Fruit fly (Drosophila melanogaster) whole organism, prepupa: ENCODE data around the gene tll.

Experiments
- Blimp-1 ChIP-seq: fragments of 200-800 bp; sonication (Bioruptor generic); optimal IDR thresholded peaks from 3 replicates; lab custom pipeline; 2017; ENCODE audit warnings: missing biosample characterization, missing genetic modification characterization, mild to moderate bottlenecking, moderate library complexity, missing genetic modification reagents
- CG10631 ChIP-seq: fragments of 200-800 bp; sonication (Bioruptor generic); optimal IDR thresholded peaks from 2 replicates; lab custom pipeline; 2016; ENCODE audit warnings: missing biosample characterization, missing genetic modification characterization
- CG10669 ChIP-seq: fragments of 200-800 bp; sonication (Bioruptor generic); optimal IDR thresholded peaks from 3 replicates; lab custom pipeline; 2018; ENCODE audit warnings: missing biosample characterization, mild to moderate bottlenecking, missing genetic modification characterization, moderate library complexity
- CG11294 ChIP-seq: fragments of 200-800 bp; sonication (Bioruptor generic); IDR thresholded peaks from 2 replicates; pipeline ENCODE4 v1.3.6; 2022; ENCODE audit warnings: missing biosample characterization, missing genetic modification characterization
- CG11762 ChIP-seq: fragments of 200-800 bp; sonication (Bioruptor generic); optimal IDR thresholded peaks from 3 replicates; lab custom pipeline; 2016; ENCODE audit warnings: missing biosample characterization, missing genetic modification characterization; ENCODE audit not compliant: insufficient read depth
- CG11902 ChIP-seq: fragments of 200-800 bp; sonication (Bioruptor generic); optimal IDR thresholded peaks from 3 replicates; lab custom pipeline; 2016; ENCODE audit warnings: missing biosample characterization, missing genetic modification characterization
- CG31627 ChIP-seq: fragments of 200-800 bp; sonication (Bioruptor generic); optimal IDR thresholded peaks from 3 replicates; lab custom pipeline; 2016; ENCODE audit warnings: missing biosample characterization, missing genetic modification characterization
- CG32006 ChIP-seq: fragments of 200-800 bp; sonication (Bioruptor generic); optimal IDR thresholded peaks from 3 replicates; lab custom pipeline; 2017; ENCODE audit warnings: missing biosample characterization, mild to moderate bottlenecking, missing genetic modification characterization
- CG34406 ChIP-seq: fragments of 200-800 bp; sonication (Bioruptor generic); optimal IDR thresholded peaks from 3 replicates; lab custom pipeline; 2016; ENCODE audit warnings: missing biosample characterization, missing genetic modification characterization
- CG3919 ChIP-seq: fragments of 200-800 bp; sonication (Bioruptor generic); optimal IDR thresholded peaks from 3 replicates; lab custom pipeline; 2016; ENCODE audit warnings: missing biosample characterization, missing genetic modification characterization
- CG4318 ChIP-seq: fragments of 200-800 bp; sonication (Bioruptor generic); optimal IDR thresholded peaks from 3 replicates; lab custom pipeline; 2017; ENCODE audit warnings: missing biosample characterization, mild to moderate bottlenecking, missing genetic modification characterization
- CG6792 ChIP-seq: fragments of 200-800 bp; sonication (Bioruptor generic); optimal IDR thresholded peaks from 3 replicates; lab custom pipeline; 2016; ENCODE audit warnings: missing biosample characterization, missing genetic modification characterization
- CG6854 ChIP-seq: fragments of 200-800 bp; sonication (Bioruptor generic); optimal IDR thresholded peaks from 2 replicates; lab custom pipeline; 2017; ENCODE audit warnings: missing biosample characterization, mild to moderate bottlenecking, missing genetic modification characterization
- CG7368 ChIP-seq: fragments of 200-800 bp; sonication (Bioruptor generic); optimal IDR thresholded peaks from 3 replicates; lab custom pipeline; 2016; ENCODE audit warnings: missing biosample characterization, missing genetic modification characterization
- CG8119 ChIP-seq: fragments of 200-800 bp; sonication (Bioruptor generic); IDR thresholded peaks from 3 replicates; pipeline ENCODE4 v1.3.6; 2022; ENCODE audit warnings: missing biosample characterization, missing genetic modification characterization
- CG8632 ChIP-seq: fragments of 200-800 bp; sonication (Bioruptor generic); optimal IDR thresholded peaks from 3 replicates; lab custom pipeline; 2016; ENCODE audit warnings: missing biosample characterization, missing genetic modification characterization
- Eip78C ChIP-seq: fragments of 200-800 bp; sonication (Bioruptor generic); peaks from one replicate; lab custom pipeline; 2016; ENCODE audit warnings: missing biosample characterization, missing genetic modification characterization
- Eip93F ChIP-seq: fragments of 200-800 bp; sonication (Bioruptor generic); optimal IDR thresholded peaks from 2 replicates; lab custom pipeline; 2016; ENCODE audit warnings: missing biosample characterization, mild to moderate bottlenecking, missing genetic modification characterization
- Ets96B ChIP-seq: fragments of 200-800 bp; optimal IDR thresholded peaks from 2 replicates; lab custom pipeline; 2019; ENCODE audit warnings: missing biosample characterization, mild to moderate bottlenecking, missing genetic modification characterization, moderate library complexity
- Gug ChIP-seq: fragments of 200-800 bp; sonication (Bioruptor generic); IDR thresholded peaks from 2 replicates; pipeline ENCODE4 v1.3.6; 2022; ENCODE audit warnings: missing biosample characterization, missing genetic modification characterization
- Hr38 ChIP-seq: sonication (Bioruptor generic); optimal IDR thresholded peaks from 2 replicates; lab custom pipeline; 2016; ENCODE audit warnings: missing biosample characterization, missing genetic modification characterization
- Hr39 ChIP-seq: fragments of 200-800 bp; sonication (Bioruptor generic); optimal IDR thresholded peaks from 2 replicates; lab custom pipeline; 2016; ENCODE audit warnings: missing biosample characterization, missing genetic modification characterization
- Hr4 ChIP-seq: fragments of 200-800 bp; sonication (Bioruptor generic); optimal IDR thresholded peaks from 3 replicates; lab custom pipeline; 2016; ENCODE audit warnings: missing biosample characterization, missing genetic modification characterization
- Lpt ChIP-seq: fragments of 200-800 bp; sonication (Bioruptor generic); optimal IDR thresholded peaks from 3 replicates; lab custom pipeline; 2016; ENCODE audit warnings: missing biosample characterization, missing genetic modification characterization
- OdsH ChIP-seq: fragments of 200-800 bp; sonication (Bioruptor generic); optimal IDR thresholded peaks from 3 replicates; lab custom pipeline; 2016; ENCODE audit warnings: missing biosample characterization, missing genetic modification characterization
- Smox ChIP-seq: fragments of 200-800 bp; sonication (Bioruptor generic); optimal IDR thresholded peaks from 3 replicates; lab custom pipeline; 2016; ENCODE audit warnings: missing biosample characterization, missing genetic modification characterization
- Sox102F ChIP-seq: fragments of 200-800 bp; sonication (Bioruptor generic); optimal IDR thresholded peaks from 2 replicates; lab custom pipeline; 2016; ENCODE audit warnings: missing biosample characterization, mild to moderate bottlenecking, missing genetic modification characterization
- Sox14 ChIP-seq: fragments of 200-800 bp; sonication (Bioruptor generic); optimal IDR thresholded peaks from 3 replicates; lab custom pipeline; 2016; ENCODE audit warnings: missing biosample characterization, missing genetic modification characterization
- Sox15 ChIP-seq: fragments of 200-800 bp; sonication (Bioruptor generic); optimal IDR thresholded peaks from 3 replicates; lab custom pipeline; 2016; ENCODE audit warnings: missing biosample characterization, missing genetic modification characterization
- achi ChIP-seq: fragments of 200-800 bp; sonication (Bioruptor generic); optimal IDR thresholded peaks from 3 replicates; lab custom pipeline; 2016; ENCODE audit warnings: missing biosample characterization, missing genetic modification characterization
- acj6 ChIP-seq: fragments of 200-800 bp; sonication (Bioruptor generic); optimal IDR thresholded peaks from 3 replicates; lab custom pipeline; 2016; ENCODE audit warnings: missing biosample characterization, missing genetic modification characterization
- dac ChIP-seq: fragments of 200-800 bp; sonication (Bioruptor generic); optimal IDR thresholded peaks from 2 replicates; lab custom pipeline; 2017; ENCODE audit warnings: missing biosample characterization, mild to moderate bottlenecking, missing genetic modification characterization
- dsx ChIP-seq: fragments of 200-800 bp; optimal IDR thresholded peaks from 3 replicates; lab custom pipeline; 2019; ENCODE audit warnings: missing biosample characterization, mild to moderate bottlenecking, missing genetic modification characterization, moderate library complexity; ENCODE audit not compliant: poor library complexity, severe bottlenecking
- eg ChIP-seq: fragments of 200-800 bp; sonication (Bioruptor generic); IDR thresholded peaks from 3 replicates; pipeline ENCODE4 v1.3.6; 2022; ENCODE audit warnings: missing biosample characterization, missing genetic modification characterization
- esn ChIP-seq: fragments of 200-800 bp; sonication (Bioruptor generic); optimal IDR thresholded peaks from 2 replicates; lab custom pipeline; 2016; ENCODE audit warnings: missing biosample characterization, mild to moderate bottlenecking, missing genetic modification characterization, moderate library complexity
- fd59A ChIP-seq: fragments of 200-800 bp; sonication (Bioruptor generic); optimal IDR thresholded peaks from 2 replicates; lab custom pipeline; 2017; ENCODE audit warnings: missing biosample characterization, mild to moderate bottlenecking, missing genetic modification characterization, missing genetic modification reagents
- fd85E ChIP-seq: fragments of 200-800 bp; sonication (Bioruptor generic); optimal IDR thresholded peaks from 3 replicates; lab custom pipeline; 2016; ENCODE audit warnings: missing biosample characterization, missing genetic modification characterization
- fkh ChIP-seq: fragments of 200-800 bp; sonication (Bioruptor generic); optimal IDR thresholded peaks from 3 replicates; lab custom pipeline; 2017; ENCODE audit warnings: missing biosample characterization, mild to moderate bottlenecking, missing genetic modification characterization, moderate library complexity
- net ChIP-seq: fragments of 200-800 bp; sonication (Bioruptor generic); optimal IDR thresholded peaks from 3 replicates; lab custom pipeline; 2016; ENCODE audit warnings: missing biosample characterization, missing genetic modification characterization
- pdm3 ChIP-seq: fragments of 200-800 bp; sonication (Bioruptor generic); optimal IDR thresholded peaks from 3 replicates; lab custom pipeline; 2016; ENCODE audit warnings: missing biosample characterization, missing genetic modification characterization
- salr ChIP-seq, 2 experiments: fragments of 200-800 bp; sonication (Bioruptor generic); optimal IDR thresholded peaks; 3 replicates each; lab custom pipeline; 2016 to 2018; ENCODE audit warnings: missing biosample characterization in 2 of 2, missing genetic modification characterization in 2 of 2, mild to moderate bottlenecking in 1 of 2
- spab ChIP-seq: fragments of 200-800 bp; sonication (Bioruptor generic); optimal IDR thresholded peaks from 2 replicates; lab custom pipeline; 2017; ENCODE audit warnings: missing biosample characterization, mild to moderate bottlenecking, missing genetic modification characterization, missing genetic modification reagents
- ss ChIP-seq, 2 experiments: fragments of 200-800 bp; sonication (Bioruptor generic); optimal IDR thresholded peaks; 2 replicates in 1 of 2; 3 replicates in 1 of 2; lab custom pipeline; 2017 to 2018; ENCODE audit warnings: mild to moderate bottlenecking in 2 of 2, missing biosample characterization in 2 of 2, missing genetic modification characterization in 2 of 2, moderate library complexity in 1 of 2
- svp ChIP-seq: fragments of 200-800 bp; sonication (Bioruptor generic); peaks from one replicate; lab custom pipeline; 2016; ENCODE audit warnings: missing biosample characterization, missing genetic modification characterization
- vri ChIP-seq: fragments of 200-800 bp; sonication (Bioruptor generic); optimal IDR thresholded peaks from 3 replicates; lab custom pipeline; 2016; ENCODE audit warnings: missing biosample characterization, mild to moderate bottlenecking, missing genetic modification characterization

Gene tll

dm6 chr3R:30814597-30815252 is 37.4 kb upstream of the tll start (continued):
- TF ChIP-seq ss (GFP tag; optimal IDR thresholded peaks at IDR 0.05; lab: Kevin White, UChicago) (no peak), CG7368 (GFP tag; lab: Kevin White, UChicago) (peak; percentile 48), Ets96B (tag; lab: Kevin White, UChicago) (peak; percentile 57), esn (GFP tag; lab: Kevin White, UChicago) (peak; percentile 31), CG8632 (GFP tag; lab: Kevin White, UChicago) (peak; percentile 1), Sox15 (GFP tag; lab: Kevin White, UChicago) (no peak), CG4318 (GFP tag; lab: Kevin White, UChicago) (peak; percentile 81), dac (peak; percentile 75), OdsH (GFP tag; lab: Kevin White, UChicago) (peak; percentile 69), CG34406 (GFP tag; lab: Kevin White, UChicago) (peak; percentile 24), Hr38 (GFP tag; lab: Kevin White, UChicago) (no peak), CG3919 (GFP tag; lab: Kevin White, UChicago) (peak; percentile 63), fkh (no peak), Sox102F (GFP tag; lab: Kevin White, UChicago) (no peak), Gug (peak; percentile 40; the same call in 1 of the 2 replicates), fd85E (GFP tag; lab: Kevin White, UChicago) (no peak), CG8119 (GFP tag; lab: Robert Waterston, UW) (peak; percentile 93), achi (peak; percentile 49), Eip93F (GFP tag; lab: Kevin White, UChicago) (no peak), CG6792 (GFP tag; lab: Kevin White, UChicago) (peak; percentile 25), CG11294 (GFP tag; lab: Robert Waterston, UW) (peak; percentile 65), CG31627 (peak; percentile 32)

dm6 chr3R:30816200-30816599 is 35.9 kb upstream of the tll start:
- no peak for TF ChIP-seq CG4318 (GFP tag; lab: Kevin White, UChicago)
- TF ChIP-seq fkh: peak; percentile 63
- peak; percentile 6 for TF ChIP-seq CG32006 (GFP tag; lab: Kevin White, UChicago)

dm6 chr3R:30817246-30817645 is 34.9 kb upstream of the tll start:
- TF ChIP-seq salr (GFP tag; optimal IDR thresholded peaks at IDR 0.05; lab: Kevin White, UChicago) (no peak), achi (peak; percentile 33), CG32006 (GFP tag; lab: Kevin White, UChicago) (peak; percentile 59), Blimp-1 (no peak), vri (GFP tag; lab: Kevin White, UChicago) (peak; percentile 56), CG10631 (GFP tag; lab: Kevin White, UChicago) (peak; percentile 38), CG10669 (GFP tag; lab: Kevin White, UChicago) (peak; percentile 5), acj6 (GFP tag; lab: Kevin White, UChicago) (peak; percentile 54), fd85E (GFP tag; lab: Kevin White, UChicago) (no peak), dsx (GFP tag; lab: Kevin White, UChicago) (peak; percentile 24), CG34406 (GFP tag; lab: Kevin White, UChicago) (peak; percentile 35), net (GFP tag; lab: Kevin White, UChicago) (peak; percentile 45), CG8632 (GFP tag; lab: Kevin White, UChicago) (peak; percentile 28), Ets96B (tag; lab: Kevin White, UChicago) (peak; percentile 24), spab (GFP tag; lab: Kevin White, UChicago) (no peak), CG6792 (GFP tag; lab: Kevin White, UChicago) (peak; percentile 50), Eip78C (peak; percentile 76), Sox14 (GFP tag; lab: Kevin White, UChicago) (peak; percentile 42), Lpt (GFP tag; lab: Kevin White, UChicago) (no peak), Smox (GFP tag; lab: Kevin White, UChicago) (peak; percentile 38), Sox102F (GFP tag; lab: Kevin White, UChicago) (peak; percentile 43), Sox15 (GFP tag; lab: Kevin White, UChicago) (peak; percentile 2), Hr38 (GFP tag; lab: Kevin White, UChicago) (no peak), svp (peak; percentile 73), CG6854 (GFP tag; lab: Kevin White, UChicago) (no peak), fd59A (GFP tag; lab: Kevin White, UChicago) (no peak), Hr4 (peak; percentile 51), Hr39 (peak; percentile 55), pdm3 (GFP tag; lab: Kevin White, UChicago) (peak; percentile 50), eg (0 out of 3 replicates have a peak, but pooled peaks have one; percentile 31), CG11762 (peak; percentile 1), CG11902 (no peak)
